Worm (Caenorhabditis elegans) whole organism, L3 larva: ENCODE data around the gene cnk-1.

Experiments
- aly-2 ChIP-seq: fragments of 150-350 bp; optimal IDR thresholded peaks from 2 replicates; lab custom pipeline; 2014; ENCODE audit warnings: missing biosample characterization, missing genetic modification characterization
- ama-1 ChIP-seq: fragments of 150-350 bp; optimal IDR thresholded peaks from 2 replicates; lab custom pipeline; 2018
- ceh-82 ChIP-seq: fragments of 150-350 bp; optimal IDR thresholded peaks from 2 replicates; lab custom pipeline; 2014; ENCODE audit warnings: missing biosample characterization, missing genetic modification characterization
- egl-27 ChIP-seq: sonication (generic microtip); optimal IDR thresholded peaks from 4 replicates; lab custom pipeline; 2017; ENCODE audit warnings: missing biosample characterization, missing genetic modification reagents, missing genetic modification characterization
- elt-3 ChIP-seq, 3 experiments: fragments of 150-350 bp in 1 of 3; sonication (generic microtip) in 2 of 3; optimal IDR thresholded peaks; 2 replicates in 2 of 3; 4 replicates in 1 of 3; lab custom pipeline; 2014 to 2017; ENCODE audit warnings: missing biosample characterization in 3 of 3, missing genetic modification characterization in 3 of 3
- fos-1 ChIP-seq: fragments of 150-350 bp; optimal IDR thresholded peaks from 2 replicates; lab custom pipeline; 2014; ENCODE audit warnings: missing biosample characterization, missing genetic modification characterization
- jun-1 ChIP-seq: fragments of 150-350 bp; optimal IDR thresholded peaks from 2 replicates; lab custom pipeline; 2014; ENCODE audit warnings: missing biosample characterization, missing genetic modification reagents, missing genetic modification characterization
- lin-39 ChIP-seq: fragments of 150-350 bp; optimal IDR thresholded peaks from 2 replicates; lab custom pipeline; 2018; ENCODE audit warnings: missing biosample characterization, missing genetic modification reagents, missing genetic modification characterization
- nhr-12 ChIP-seq: fragments of 150-350 bp; optimal IDR thresholded peaks from 2 replicates; lab custom pipeline; 2014; ENCODE audit warnings: missing biosample characterization, missing genetic modification characterization
- nhr-25 ChIP-seq: sonication (generic microtip); optimal IDR thresholded peaks from 2 replicates; lab custom pipeline; 2017; ENCODE audit warnings: missing biosample characterization, missing genetic modification characterization
- pha-4 ChIP-seq: fragments of 150-350 bp; optimal IDR thresholded peaks from 2 replicates; lab custom pipeline; 2014; ENCODE audit warnings: missing biosample characterization, missing genetic modification reagents, missing genetic modification characterization
- snpc-4 ChIP-seq: fragments of 150-350 bp; optimal IDR thresholded peaks from 2 replicates; lab custom pipeline; 2014; ENCODE audit warnings: missing biosample characterization, missing genetic modification characterization
- zag-1 ChIP-seq: fragments of 150-350 bp; optimal IDR thresholded peaks from 2 replicates; lab custom pipeline; 2014; ENCODE audit warnings: missing biosample characterization, missing genetic modification characterization

ce11 chrIII:10326327-10326726 is 55.3 kb downstream of the cnk-1 start:
- no peak for TF ChIP-seq pha-4 (tag; lab: Kevin White, UChicago)
- TF ChIP-seq egl-27 (tag; lab: Kevin White, UChicago): no peak
- TF ChIP-seq elt-3 (tag; optimal IDR thresholded peaks at IDR 0.05; lab: Kevin White, UChicago): no peak
- TF ChIP-seq nhr-25 (tag; lab: Kevin White, UChicago): no peak
- no peak for TF ChIP-seq zag-1
- no peak for TF ChIP-seq ama-1 (lab: Kevin White, UChicago)
- TF ChIP-seq ceh-82 (tag; lab: Kevin White, UChicago): no peak
- TF ChIP-seq fos-1 (tag; lab: Kevin White, UChicago): no peak
- TF ChIP-seq lin-39 (tag; lab: Kevin White, UChicago): no peak
- TF ChIP-seq aly-2 (tag; lab: Kevin White, UChicago): no peak
- no peak for TF ChIP-seq snpc-4 (tag; lab: Kevin White, UChicago)
- TF ChIP-seq nhr-12 (tag; lab: Kevin White, UChicago): no peak
- no peak for TF ChIP-seq jun-1 (tag; lab: Kevin White, UChicago)
